Worm (Caenorhabditis elegans) whole organism, mixed stage, embryonic: Measurements from ENCODE around the gene fbxa-174.
"Not testable (repeated sequence)": the region's sequence is repeated elsewhere in the genome, so short reads cannot be mapped to it uniquely, and the experiment has no call there.

Source experiments
- M03D4.4 ChIP-seq: sonication (generic microtip); optimal IDR thresholded peaks from 2 replicates; lab custom pipeline; 2017; ENCODE audit warnings: mild to moderate bottlenecking, missing genetic modification characterization, missing compliant biosample characterization
- bed-3 ChIP-seq: fragments of 200-800 bp; sonication (Bioruptor generic); optimal IDR thresholded peaks from 3 replicates; lab custom pipeline; 2018; ENCODE audit warnings: mild to moderate bottlenecking, missing genetic modification characterization, moderate library complexity, missing compliant biosample characterization
- blmp-1 ChIP-seq: fragments of 150-350 bp; optimal IDR thresholded peaks from 2 replicates; lab custom pipeline; 2014; ENCODE audit warnings: missing biosample characterization, missing genetic modification characterization
- ceh-39 ChIP-seq: fragments of 150-350 bp; optimal IDR thresholded peaks from 2 replicates; lab custom pipeline; 2014; ENCODE audit warnings: missing biosample characterization, missing genetic modification characterization
- ceh-43 ChIP-seq: fragments of 200-800 bp; sonication (Bioruptor generic); optimal IDR thresholded peaks from 2 replicates; lab custom pipeline; 2018; ENCODE audit warnings: mild to moderate bottlenecking, missing genetic modification characterization, moderate library complexity, missing compliant biosample characterization
- ceh-83 ChIP-seq: fragments of 200-800 bp; sonication (Bioruptor generic); optimal IDR thresholded peaks from 2 replicates; lab custom pipeline; 2018; ENCODE audit warnings: mild to moderate bottlenecking, missing genetic modification characterization, missing compliant biosample characterization
- ces-1 ChIP-seq: fragments of 150-350 bp; optimal IDR thresholded peaks from 2 replicates; lab custom pipeline; 2014; ENCODE audit warnings: missing biosample characterization, missing genetic modification reagents, missing genetic modification characterization
- cnd-1 ChIP-seq: fragments of 200-800 bp; sonication (Bioruptor generic); optimal IDR thresholded peaks from 2 replicates; lab custom pipeline; 2018; ENCODE audit warnings: mild to moderate bottlenecking, missing genetic modification characterization, missing compliant biosample characterization
- drap-1 ChIP-seq: fragments of 200-800 bp; sonication (Bioruptor generic); optimal IDR thresholded peaks from 3 replicates; lab custom pipeline; 2018; ENCODE audit warnings: mild to moderate bottlenecking, missing genetic modification characterization, missing compliant biosample characterization
- elt-1 ChIP-seq: sonication (generic microtip); optimal IDR thresholded peaks from 2 replicates; lab custom pipeline; 2017; ENCODE audit warnings: missing genetic modification characterization, mild to moderate bottlenecking, missing compliant biosample characterization, antibody characterized with exemption, moderate library complexity, borderline replicate concordance; ENCODE audit not compliant: insufficient read depth
- flh-1 ChIP-seq: fragments of 200-800 bp; sonication (Bioruptor generic); optimal IDR thresholded peaks from 2 replicates; lab custom pipeline; 2018; ENCODE audit warnings: mild to moderate bottlenecking, missing genetic modification characterization, moderate library complexity, missing compliant biosample characterization
- ham-2 ChIP-seq: fragments of 200-800 bp; sonication (Bioruptor generic); optimal IDR thresholded peaks from 2 replicates; lab custom pipeline; 2018; ENCODE audit warnings: mild to moderate bottlenecking, missing genetic modification characterization, missing compliant biosample characterization
- lin-13 ChIP-seq: fragments of 150-350 bp; optimal IDR thresholded peaks from 2 replicates; lab custom pipeline; 2014; ENCODE audit warnings: missing biosample characterization, missing genetic modification characterization
- lsy-2 ChIP-seq: fragments of 150-350 bp; optimal IDR thresholded peaks from 2 replicates; lab custom pipeline; 2014; ENCODE audit warnings: missing biosample characterization, missing genetic modification characterization
- mab-5 ChIP-seq: fragments of 150-350 bp; optimal IDR thresholded peaks from 2 replicates; lab custom pipeline; 2014; ENCODE audit warnings: missing biosample characterization, missing genetic modification characterization
- mls-2 ChIP-seq: sonication (generic microtip); optimal IDR thresholded peaks from 2 replicates; lab custom pipeline; 2016; ENCODE audit warnings: mild to moderate bottlenecking, missing genetic modification characterization, moderate library complexity, missing compliant biosample characterization
- nhr-12 ChIP-seq: fragments of 150-350 bp; optimal IDR thresholded peaks from 2 replicates; lab custom pipeline; 2014; ENCODE audit warnings: missing biosample characterization, missing genetic modification characterization
- nhr-2 ChIP-seq: fragments of 150-350 bp; optimal IDR thresholded peaks from 2 replicates; lab custom pipeline; 2014; ENCODE audit warnings: missing biosample characterization, missing genetic modification characterization
- nhr-237 ChIP-seq: fragments of 150-350 bp; optimal IDR thresholded peaks from 2 replicates; lab custom pipeline; 2014; ENCODE audit warnings: missing biosample characterization, missing genetic modification characterization
- nhr-28 ChIP-seq: fragments of 150-350 bp; optimal IDR thresholded peaks from 2 replicates; lab custom pipeline; 2014; ENCODE audit warnings: missing biosample characterization, missing genetic modification characterization
- nhr-76 ChIP-seq: sonication (generic microtip); optimal IDR thresholded peaks from 2 replicates; lab custom pipeline; 2017; ENCODE audit warnings: missing biosample characterization, missing genetic modification characterization
- pha-4 ChIP-seq: fragments of 150-350 bp; optimal IDR thresholded peaks from 2 replicates; lab custom pipeline; 2018; ENCODE audit warnings: missing biosample characterization, missing genetic modification reagents, missing genetic modification characterization
- snpc-4 ChIP-seq: fragments of 150-350 bp; optimal IDR thresholded peaks from 2 replicates; lab custom pipeline; 2014; ENCODE audit warnings: missing biosample characterization, missing genetic modification characterization
- sptf-1 ChIP-seq: sonication (generic microtip); optimal IDR thresholded peaks from 2 replicates; lab custom pipeline; 2017; ENCODE audit warnings: mild to moderate bottlenecking, missing genetic modification characterization, moderate library complexity, missing compliant biosample characterization
- unc-39 ChIP-seq: fragments of 150-350 bp; optimal IDR thresholded peaks from 2 replicates; lab custom pipeline; 2014; ENCODE audit warnings: missing biosample characterization, missing genetic modification characterization
- zip-8 ChIP-seq: fragments of 150-350 bp; optimal IDR thresholded peaks from 2 replicates; lab custom pipeline; 2014; ENCODE audit warnings: missing biosample characterization, missing genetic modification characterization
- ztf-11 ChIP-seq: fragments of 150-350 bp; optimal IDR thresholded peaks from 2 replicates; lab custom pipeline; 2014; ENCODE audit warnings: missing biosample characterization, missing genetic modification characterization

Gene fbxa-174

ce11 chrV:17595691-17596090 is 37.4 kb upstream of the fbxa-174 start:
- TF ChIP-seq M03D4.4 (tag; lab: Kevin White, UChicago) (no peak), ham-2 (GFP tag; lab: Kevin White, UChicago) (no peak), lsy-2 (no peak)
- TF ChIP-seq, all 35 proteins: peak for 0

- not testable (repeated sequence) for TF ChIP-seq ham-2 (GFP tag; lab: Kevin White, UChicago); elt-1 (tag; lab: Kevin White, UChicago); ztf-11 (tag; lab: Kevin White, UChicago)
Measured at ce11 chrV:17584352-17584843, 26.1 kb upstream of the fbxa-174 start, which contains the start of gene fbxa-133. fbxa-133 (plus strand) TSS chrV:17584793.

ce11 chrV:17580017-17580416 is 21.7 kb upstream of the fbxa-174 start:
- TF ChIP-seq elt-1 (tag; lab: Kevin White, UChicago), result no peak
- TF ChIP-seq ceh-43 (GFP tag; lab: Kevin White, UChicago), result no peak
- no peak for TF ChIP-seq ces-1 (GFP tag; lab: Kevin White, UChicago)
- no peak for TF ChIP-seq snpc-4 (tag; lab: Kevin White, UChicago)
- no peak for TF ChIP-seq nhr-2
- no peak for TF ChIP-seq ceh-39 (tag; lab: Kevin White, UChicago)
- TF ChIP-seq bed-3 (GFP tag; lab: Kevin White, UChicago), result no peak
- TF ChIP-seq blmp-1 (tag; lab: Kevin White, UChicago), result no peak
- no peak for TF ChIP-seq nhr-237 (tag; lab: Kevin White, UChicago)
- no peak for TF ChIP-seq flh-1 (GFP tag; lab: Kevin White, UChicago)
- TF ChIP-seq ham-2 (GFP tag; lab: Kevin White, UChicago), result no peak
- no peak for TF ChIP-seq drap-1 (GFP tag; lab: Kevin White, UChicago)
- TF ChIP-seq nhr-28 (tag; lab: Kevin White, UChicago), result no peak
- no peak for TF ChIP-seq nhr-12 (tag; lab: Kevin White, UChicago)
- no peak for TF ChIP-seq pha-4 (tag; lab: Kevin White, UChicago)
- TF ChIP-seq nhr-76 (tag; lab: Kevin White, UChicago), result no peak
- no peak for TF ChIP-seq lin-13 (tag; lab: Kevin White, UChicago)
- no peak for TF ChIP-seq mab-5 (tag; lab: Kevin White, UChicago)

- TF ChIP-seq elt-1 (tag; lab: Kevin White, UChicago), result no peak
- TF ChIP-seq cnd-1 (tag; lab: Kevin White, UChicago), result no peak
Measured at ce11 chrV:17566850-17567249, 8.6 kb upstream of the fbxa-174 start, which contains the start of gene C38D9.2. C38D9.2 (plus strand) TSS chrV:17567150.

- no peak for TF ChIP-seq sptf-1 (tag; lab: Kevin White, UChicago)
- no peak for TF ChIP-seq drap-1 (GFP tag; lab: Kevin White, UChicago)
- TF ChIP-seq ham-2 (GFP tag; lab: Kevin White, UChicago), result no peak
- no peak for TF ChIP-seq ceh-43 (GFP tag; lab: Kevin White, UChicago)
- TF ChIP-seq pha-4 (tag; lab: Kevin White, UChicago), result no peak
- no peak for TF ChIP-seq unc-39
- no peak for TF ChIP-seq blmp-1 (tag; lab: Kevin White, UChicago)
- TF ChIP-seq M03D4.4 (tag; lab: Kevin White, UChicago), result no peak
- no peak for TF ChIP-seq nhr-2
- no peak for TF ChIP-seq flh-1 (GFP tag; lab: Kevin White, UChicago)
Measured at ce11 chrV:17565903-17566302, 7.6 kb upstream of the fbxa-174 start, which contains the start of gene fbxa-171. fbxa-171 (minus strand) TSS chrV:17566003.

ce11 chrV:17558946-17559345 is 669 bp upstream of the fbxa-174 start, which contains the start of gene fbxa-172:
fbxa-172 (plus strand) TSS chrV:17559246.
- TF ChIP-seq ceh-83 (no peak), flh-1 (GFP tag; lab: Kevin White, UChicago) (no peak), snpc-4 (tag; lab: Kevin White, UChicago) (no peak), zip-8 (tag; lab: Kevin White, UChicago) (no peak)

- TF ChIP-seq M03D4.4 (tag; lab: Kevin White, UChicago), result no peak
- no peak for TF ChIP-seq blmp-1 (tag; lab: Kevin White, UChicago)
- TF ChIP-seq snpc-4 (tag; lab: Kevin White, UChicago), result no peak
- no peak for TF ChIP-seq pha-4 (tag; lab: Kevin White, UChicago)
- TF ChIP-seq mab-5 (tag; lab: Kevin White, UChicago), result no peak
- TF ChIP-seq lin-13 (tag; lab: Kevin White, UChicago), result no peak
- TF ChIP-seq mls-2 (tag; lab: Kevin White, UChicago), result no peak
- TF ChIP-seq bed-3 (GFP tag; lab: Kevin White, UChicago), result no peak
- no peak for TF ChIP-seq ztf-11 (tag; lab: Kevin White, UChicago)
- TF ChIP-seq nhr-28 (tag; lab: Kevin White, UChicago), result no peak
- no peak for TF ChIP-seq drap-1 (GFP tag; lab: Kevin White, UChicago)
- TF ChIP-seq unc-39, result no peak
- no peak for TF ChIP-seq ceh-43 (GFP tag; lab: Kevin White, UChicago)
Measured at ce11 chrV:17552759-17553158, 5.5 kb downstream of the fbxa-174 start, which contains the start of gene C38D9.8. C38D9.8 (minus strand) TSS chrV:17552859.
